Fruit fly (Drosophila melanogaster) Kc167 (cell line): Measurements from ENCODE around the gene SMSr.

Experiments
- Myc ChIP-seq: fragments of >200 bp; optimal IDR thresholded peaks from 2 replicates; lab custom pipeline; 2017; ENCODE audit warnings: missing external identifiers
- Sin3A ChIP-seq: fragments of >200 bp; optimal IDR thresholded peaks from 2 replicates; lab custom pipeline; 2018; ENCODE audit warnings: missing external identifiers

DNA sequence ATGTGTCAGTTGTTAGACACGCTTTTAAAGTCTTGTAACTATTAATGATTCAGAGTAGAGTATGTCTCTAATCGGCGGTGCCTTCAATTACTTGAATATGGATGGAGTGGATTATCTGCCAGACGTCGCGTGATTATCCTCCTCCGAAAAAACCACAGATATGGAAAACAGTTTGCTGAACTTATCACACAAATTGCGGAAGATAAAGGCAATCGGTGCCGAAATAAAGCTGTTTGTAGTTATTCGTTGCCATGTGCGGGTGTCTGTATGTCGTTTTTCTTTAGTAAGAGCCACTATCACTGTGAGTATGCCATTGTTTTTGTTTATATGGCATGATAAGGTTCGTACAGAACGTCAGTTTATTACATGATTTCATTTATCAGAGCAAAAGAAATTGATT lies 37.3 kb downstream of the SMSr start:
- no peak for TF ChIP-seq Sin3A (lab: Kevin White, UChicago)
- TF ChIP-seq Myc (lab: Kevin White, UChicago) = no peak
